Fruit fly (Drosophila melanogaster): Measurements from ENCODE around the gene Sgs7.

dm6 chr3L:11550359-11551056 lies 40.8 kb downstream of the Sgs7 start:
- TF ChIP-seq Mrtf (GFP tag; IDR thresholded peaks at IDR 0.05) (no peak), CHES-1-like (GFP tag; optimal IDR thresholded peaks at IDR 0.05) (no peak), CG8765 (GFP tag; IDR thresholded peaks at IDR 0.05) (no peak), tin (GFP tag; optimal IDR thresholded peaks at IDR 0.05) (no peak), C15 (GFP tag; IDR thresholded peaks at IDR 0.05) (no peak), HLHmδ (GFP tag; optimal IDR thresholded peaks at IDR 0.05) (no peak), bab2 (GFP tag; optimal IDR thresholded peaks at IDR 0.05) (no peak), pb (GFP tag; optimal IDR thresholded peaks at IDR 0.05) (no peak), toy (GFP tag; IDR thresholded peaks at IDR 0.05) (no peak), trem (tag; optimal IDR thresholded peaks at IDR 0.05) (no peak), grn (GFP tag; optimal IDR thresholded peaks at IDR 0.05) (no peak), h (optimal IDR thresholded peaks at IDR 0.05) (no peak), NC2α (GFP tag; optimal IDR thresholded peaks at IDR 0.05) (no peak)
